Worm (Caenorhabditis elegans) whole organism, L1 larva: ENCODE data around the gene sra-29.

Source experiments
- C16A3.4 ChIP-seq: fragments of 150-350 bp; optimal IDR thresholded peaks from 2 replicates; lab custom pipeline; 2014; ENCODE audit warnings: missing biosample characterization, missing genetic modification characterization
- Y116A8C.19 ChIP-seq: sonication (generic microtip); optimal IDR thresholded peaks from 2 replicates; lab custom pipeline; 2016; ENCODE audit warnings: missing compliant biosample characterization, missing genetic modification characterization, borderline replicate concordance
- aha-1 ChIP-seq: fragments of 150-350 bp; optimal IDR thresholded peaks from 2 replicates; lab custom pipeline; 2014; ENCODE audit warnings: missing biosample characterization, missing genetic modification characterization
- alr-1 ChIP-seq: fragments of 200-800 bp; sonication (Bioruptor generic); optimal IDR thresholded peaks from 2 replicates; lab custom pipeline; 2018; ENCODE audit warnings: borderline replicate concordance, mild to moderate bottlenecking, missing genetic modification characterization, missing compliant biosample characterization
- blmp-1 ChIP-seq: fragments of 150-350 bp; optimal IDR thresholded peaks from 2 replicates; lab custom pipeline; 2014; ENCODE audit warnings: missing biosample characterization, missing genetic modification characterization
- ceh-63 ChIP-seq: fragments of 200-800 bp; sonication (Bioruptor generic); optimal IDR thresholded peaks from 2 replicates; lab custom pipeline; 2018; ENCODE audit warnings: mild to moderate bottlenecking, missing genetic modification characterization, missing compliant biosample characterization
- ceh-82 ChIP-seq, 3 experiments: fragments of 150-350 bp in 1 of 3; sonication (generic microtip) in 2 of 3; optimal IDR thresholded peaks; 2 replicates each; lab custom pipeline; 2014 to 2017; ENCODE audit warnings: missing biosample characterization in 3 of 3, missing genetic modification characterization in 3 of 3
- ceh-88 ChIP-seq: fragments of 200-800 bp; sonication (Bioruptor generic); IDR thresholded peaks from 2 replicates; pipeline ENCODE4 v1.3.6; 2022; ENCODE audit warnings: missing genetic modification characterization, missing compliant biosample characterization
- dpl-1 ChIP-seq, 3 experiments: fragments of 150-350 bp in 2 of 3; sonication (generic microtip) in 1 of 3; optimal IDR thresholded peaks; 2 replicates each; lab custom pipeline; 2014 to 2017; ENCODE audit warnings: missing biosample characterization in 3 of 3, missing genetic modification characterization in 3 of 3, missing genetic modification reagents in 3 of 3
- dsc-1 ChIP-seq: sonication (generic microtip); optimal IDR thresholded peaks from 2 replicates; lab custom pipeline; 2016; ENCODE audit warnings: mild to moderate bottlenecking, missing genetic modification characterization, missing compliant biosample characterization
- efl-1 ChIP-seq, 4 experiments: fragments of 150-350 bp; optimal IDR thresholded peaks in 3 of 4; peaks in 1 of 4; 1 replicate in 1 of 4; 2 replicates in 3 of 4; lab custom pipeline; 2014; ENCODE audit warnings: missing biosample characterization in 2 of 4, missing genetic modification characterization in 2 of 4, missing genetic modification reagents in 2 of 4
- efl-3 ChIP-seq: fragments of 200-800 bp; sonication (Bioruptor generic); optimal IDR thresholded peaks from 2 replicates; lab custom pipeline; 2018; ENCODE audit warnings: mild to moderate bottlenecking, missing genetic modification characterization, missing compliant biosample characterization
- elt-2 ChIP-seq: sonication (generic microtip); optimal IDR thresholded peaks from 2 replicates; lab custom pipeline; 2016; ENCODE audit warnings: missing genetic modification characterization, mild to moderate bottlenecking, inconsistent platforms, missing compliant biosample characterization, missing genetic modification reagents
- elt-3 ChIP-seq, 6 experiments: fragments of 150-350 bp in 1 of 6; sonication (generic microtip); optimal IDR thresholded peaks; 2 replicates each; lab custom pipeline; 2017 to 2018; ENCODE audit warnings: missing biosample characterization in 6 of 6, missing genetic modification characterization in 6 of 6, inconsistent platforms in 1 of 6
- ets-5 ChIP-seq: fragments of 200-800 bp; sonication (Bioruptor generic); IDR thresholded peaks from 2 replicates; pipeline ENCODE4 v1.3.6; 2022; ENCODE audit warnings: missing genetic modification characterization, missing compliant biosample characterization
- fkh-10 ChIP-seq: sonication (generic microtip); optimal IDR thresholded peaks from 2 replicates; lab custom pipeline; 2017; ENCODE audit warnings: missing biosample characterization, missing genetic modification reagents, missing genetic modification characterization
- fkh-4 ChIP-seq: sonication (generic microtip); optimal IDR thresholded peaks from 2 replicates; lab custom pipeline; 2016; ENCODE audit warnings: missing compliant biosample characterization, missing genetic modification characterization, borderline replicate concordance
- fkh-8 ChIP-seq: sonication (generic microtip); optimal IDR thresholded peaks from 2 replicates; lab custom pipeline; 2016; ENCODE audit warnings: mild to moderate bottlenecking, missing genetic modification characterization, missing compliant biosample characterization
- fos-1 ChIP-seq: fragments of 150-350 bp; optimal IDR thresholded peaks from 2 replicates; lab custom pipeline; 2014; ENCODE audit warnings: missing biosample characterization, missing genetic modification characterization
- grh-1 ChIP-seq: fragments of 200-800 bp; sonication (Bioruptor generic); IDR thresholded peaks from 2 replicates; pipeline ENCODE4 v1.3.6; 2022; ENCODE audit warnings: missing genetic modification reagents, missing genetic modification characterization, missing compliant biosample characterization
- hpl-2 ChIP-seq: fragments of 150-350 bp; optimal IDR thresholded peaks from 2 replicates; lab custom pipeline; 2014; ENCODE audit warnings: missing biosample characterization, missing genetic modification reagents, missing genetic modification characterization
- irx-1 ChIP-seq: sonication (generic microtip); optimal IDR thresholded peaks from 2 replicates; lab custom pipeline; 2016; ENCODE audit warnings: missing genetic modification characterization, missing compliant biosample characterization
- isw-1 ChIP-seq: fragments of 200-800 bp; sonication (Bioruptor generic); IDR thresholded peaks from 2 replicates; pipeline ENCODE4 v1.3.6; 2022; ENCODE audit warnings: missing genetic modification characterization, missing compliant biosample characterization
- jun-1 ChIP-seq: fragments of 150-350 bp; optimal IDR thresholded peaks from 2 replicates; lab custom pipeline; 2014; ENCODE audit warnings: missing biosample characterization, missing genetic modification reagents, missing genetic modification characterization
- lin-14 ChIP-seq: fragments of 200-800 bp; sonication (Bioruptor generic); optimal IDR thresholded peaks from 2 replicates; lab custom pipeline; 2018; ENCODE audit warnings: mild to moderate bottlenecking, missing genetic modification characterization, moderate library complexity, missing compliant biosample characterization
- lin-15B ChIP-seq: fragments of 150-350 bp; sonication (generic microtip); optimal IDR thresholded peaks from 3 replicates; lab custom pipeline; 2014; ENCODE audit warnings: missing biosample characterization, missing genetic modification characterization
- lin-35 ChIP-seq, 2 experiments: fragments of 150-350 bp; optimal IDR thresholded peaks; 2 replicates each; lab custom pipeline; 2014; ENCODE audit warnings: missing biosample characterization in 2 of 2, missing genetic modification characterization in 2 of 2, missing genetic modification reagents in 2 of 2
- lin-39 ChIP-seq: fragments of 150-350 bp; optimal IDR thresholded peaks from 2 replicates; lab custom pipeline; 2014; ENCODE audit warnings: missing biosample characterization, missing genetic modification reagents, missing genetic modification characterization
- lsy-2 ChIP-seq, 2 experiments: fragments of 150-350 bp; optimal IDR thresholded peaks; 2 replicates each; lab custom pipeline; 2014; ENCODE audit warnings: missing biosample characterization in 2 of 2, missing genetic modification characterization in 2 of 2
- mdl-1 ChIP-seq, 2 experiments: fragments of 150-350 bp; optimal IDR thresholded peaks; 2 replicates each; lab custom pipeline; 2014 to 2017; ENCODE audit warnings: missing biosample characterization in 2 of 2, missing genetic modification characterization in 2 of 2, inconsistent platforms in 1 of 2
- mep-1 ChIP-seq: fragments of 150-350 bp; optimal IDR thresholded peaks from 2 replicates; lab custom pipeline; 2014; ENCODE audit warnings: missing biosample characterization, missing genetic modification characterization
- nhr-11 ChIP-seq: fragments of 150-350 bp; optimal IDR thresholded peaks from 2 replicates; lab custom pipeline; 2014; ENCODE audit warnings: missing biosample characterization, missing genetic modification characterization
- nhr-20 ChIP-seq: sonication (generic microtip); optimal IDR thresholded peaks from 2 replicates; lab custom pipeline; 2016; ENCODE audit warnings: mild to moderate bottlenecking, missing genetic modification characterization, missing compliant biosample characterization
- nhr-237 ChIP-seq: fragments of 150-350 bp; optimal IDR thresholded peaks from 2 replicates; lab custom pipeline; 2014; ENCODE audit warnings: missing biosample characterization, missing genetic modification characterization
- nhr-47 ChIP-seq: sonication (generic microtip); optimal IDR thresholded peaks from 2 replicates; lab custom pipeline; 2016; ENCODE audit warnings: mild to moderate bottlenecking, missing genetic modification characterization, moderate library complexity, missing compliant biosample characterization
- nhr-71 ChIP-seq: sonication (generic microtip); optimal IDR thresholded peaks from 2 replicates; lab custom pipeline; 2016; ENCODE audit warnings: mild to moderate bottlenecking, missing genetic modification characterization, moderate library complexity, missing compliant biosample characterization
- nhr-84 ChIP-seq: sonication (generic microtip); optimal IDR thresholded peaks from 2 replicates; lab custom pipeline; 2017; ENCODE audit warnings: missing biosample characterization, missing genetic modification characterization
- nhr-85 ChIP-seq: sonication (generic microtip); peaks from one replicate; lab custom pipeline; 2016; ENCODE audit warnings: missing genetic modification characterization, inconsistent platforms, missing compliant biosample characterization
- nhr-90 ChIP-seq: sonication (generic microtip); optimal IDR thresholded peaks from 2 replicates; lab custom pipeline; 2016; ENCODE audit warnings: mild to moderate bottlenecking, missing genetic modification characterization, missing compliant biosample characterization; ENCODE audit not compliant: poor library complexity
- pax-3 ChIP-seq: fragments of 200-800 bp; sonication (Bioruptor generic); optimal IDR thresholded peaks from 2 replicates; lab custom pipeline; 2018; ENCODE audit warnings: mild to moderate bottlenecking, missing genetic modification characterization, moderate library complexity, missing compliant biosample characterization
- pqm-1 ChIP-seq: sonication (generic microtip); optimal IDR thresholded peaks from 3 replicates; lab custom pipeline; 2017; ENCODE audit warnings: missing biosample characterization, missing genetic modification characterization
- rnt-1 ChIP-seq: sonication (generic microtip); optimal IDR thresholded peaks from 2 replicates; lab custom pipeline; 2016; ENCODE audit warnings: mild to moderate bottlenecking, missing genetic modification characterization, moderate library complexity, missing compliant biosample characterization
- snpc-4 ChIP-seq: fragments of 150-350 bp; optimal IDR thresholded peaks from 2 replicates; lab custom pipeline; 2014; ENCODE audit warnings: missing biosample characterization, missing genetic modification characterization
- sptf-1 ChIP-seq: fragments of 150-350 bp; optimal IDR thresholded peaks from 2 replicates; lab custom pipeline; 2014; ENCODE audit warnings: missing biosample characterization, missing genetic modification characterization
- sup-37 ChIP-seq: fragments of 200-800 bp; sonication (Bioruptor generic); optimal IDR thresholded peaks from 2 replicates; lab custom pipeline; 2018; ENCODE audit warnings: mild to moderate bottlenecking, missing genetic modification characterization, missing compliant biosample characterization
- swsn-7 ChIP-seq: sonication (generic microtip); optimal IDR thresholded peaks from 2 replicates; lab custom pipeline; 2016; ENCODE audit warnings: missing genetic modification characterization, missing compliant biosample characterization
- unc-130 ChIP-seq: fragments of 150-350 bp; optimal IDR thresholded peaks from 2 replicates; lab custom pipeline; 2017; ENCODE audit warnings: missing biosample characterization, missing genetic modification characterization, inconsistent platforms
- xbp-1 ChIP-seq: sonication (generic microtip); optimal IDR thresholded peaks from 2 replicates; lab custom pipeline; 2016; ENCODE audit warnings: missing genetic modification characterization, missing compliant biosample characterization
- zag-1 ChIP-seq: fragments of 150-350 bp; optimal IDR thresholded peaks from 2 replicates; lab custom pipeline; 2014; ENCODE audit warnings: missing biosample characterization, missing genetic modification characterization

The sra-29 gene

DNA sequence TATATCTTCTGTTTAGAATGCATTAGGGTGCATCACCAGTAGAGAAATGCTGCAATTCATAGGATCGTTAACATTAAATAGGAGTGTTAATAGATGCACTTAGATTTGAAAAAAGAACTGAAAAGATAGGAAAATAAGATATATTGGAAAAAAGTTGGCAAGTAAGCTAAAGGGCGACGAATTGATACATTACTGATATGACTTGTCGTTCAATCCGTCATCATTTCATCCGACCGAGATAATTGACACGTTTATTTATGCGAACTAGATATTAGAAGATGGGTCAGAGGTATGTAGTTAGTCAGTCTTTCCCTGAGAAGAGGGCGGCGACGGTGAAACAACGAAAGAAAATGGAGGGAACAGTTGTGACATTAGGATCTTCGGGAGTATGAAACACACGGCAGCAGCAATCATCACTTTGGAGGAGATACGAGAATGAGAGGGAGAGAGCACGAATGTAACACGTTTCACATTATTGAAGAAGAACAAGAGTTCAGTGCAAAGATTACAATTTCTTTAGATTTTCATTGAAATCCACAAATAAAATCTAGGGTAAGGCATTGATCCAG, 30.6 kb downstream of the sra-29 start, which contains the start of gene lron-15:
Gene lron-15, minus strand, starts transcription at position 51 of the 569 bp plus-strand sequence.
- TF ChIP-seq jun-1 (tag; lab: Kevin White, UChicago) (no peak), mep-1 (no peak), lin-14 (GFP tag; lab: Kevin White, UChicago) (peak; percentile 19)

DNA sequence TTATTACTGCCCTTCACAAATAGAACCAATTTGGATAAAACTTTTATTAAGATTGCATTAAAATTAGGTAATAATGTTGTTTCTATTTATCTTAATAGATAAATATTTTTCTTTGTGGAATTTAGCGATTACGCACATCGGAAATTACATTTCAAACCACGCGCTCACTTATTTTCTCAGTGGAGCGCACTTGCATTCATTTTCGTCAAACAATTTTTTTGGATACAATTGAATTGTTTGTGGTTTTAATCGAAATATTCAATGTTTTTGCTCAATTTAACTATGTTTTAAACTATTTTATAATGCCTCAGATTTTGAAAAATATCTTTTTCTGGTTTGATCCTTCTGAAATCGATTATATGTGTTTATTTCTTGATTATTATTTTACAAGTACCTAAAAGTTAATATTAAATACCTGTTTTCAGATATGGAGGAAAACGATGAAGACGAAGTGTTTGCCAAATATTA, 39.6 kb downstream of the sra-29 start, which contains the start of gene utp-20:
Gene utp-20, plus strand, starts transcription at position 418 of the 468 bp plus-strand sequence.
- TF ChIP-seq nhr-11 (tag; lab: Kevin White, UChicago) (no peak), grh-1 (GFP tag; lab: Robert Waterston, UW) (no peak), lin-35 (GFP tag; optimal IDR thresholded peaks at IDR 0.05; lab: Kevin White, UChicago) (peak; percentile 90 to 97), irx-1 (tag; lab: Kevin White, UChicago) (no peak), elt-2 (peak; percentile 5), pqm-1 (tag; lab: Kevin White, UChicago) (no peak), isw-1 (no peak; the same call in 1 of the 2 replicates), mdl-1 (tag; optimal IDR thresholded peaks at IDR 0.05; lab: Kevin White, UChicago) (peak in 1 of 2 experiments; percentile 10), ceh-82 (tag; optimal IDR thresholded peaks at IDR 0.05; lab: Kevin White, UChicago) (peak in 2 of 3 experiments; percentile 4 to 43), sptf-1 (no peak), C16A3.4 (peak; percentile 83), alr-1 (tag; lab: Kevin White, UChicago) (no peak), unc-130 (tag; lab: Kevin White, UChicago) (peak; percentile 19), nhr-237 (tag; lab: Kevin White, UChicago) (no peak), ceh-88 (GFP tag; lab: Robert Waterston, UW) (no peak), blmp-1 (tag; lab: Kevin White, UChicago) (peak; percentile 49), efl-1 (optimal IDR thresholded peaks at IDR 0.05; lab: Kevin White, UChicago) (peak; percentile 81 to 92), efl-1 (GFP tag; optimal IDR thresholded peaks at IDR 0.05 in 1 of 2; lab: Kevin White, UChicago) (peak; percentile 92 to 99), elt-3 (tag; optimal IDR thresholded peaks at IDR 0.05; lab: Kevin White, UChicago) (peak in 1 of 6 experiments; percentile 35), hpl-2 (no peak), lin-15B (tag; lab: Kevin White, UChicago) (peak; percentile 22), mep-1 (peak; percentile 62), fkh-10 (GFP tag; lab: Kevin White, UChicago) (peak; percentile 3), nhr-85 (tag; lab: Kevin White, UChicago) (peak; percentile 65), nhr-47 (tag; lab: Kevin White, UChicago) (no peak), ets-5 (no peak), dsc-1 (tag; lab: Kevin White, UChicago) (no peak), nhr-71 (peak; percentile 66), fkh-4 (tag; lab: Kevin White, UChicago) (no peak), efl-3 (GFP tag; lab: Kevin White, UChicago) (no peak), zag-1 (tag; lab: Kevin White, UChicago) (no peak), lsy-2 (tag; optimal IDR thresholded peaks at IDR 0.05; lab: Kevin White, UChicago) (peak; percentile 69 to 82), Y116A8C.19 (no peak), lin-39 (tag; lab: Kevin White, UChicago) (peak; percentile 2), aha-1 (tag; lab: Kevin White, UChicago) (no peak), fkh-8 (tag; lab: Kevin White, UChicago) (peak; percentile 26), nhr-20 (tag; lab: Kevin White, UChicago) (peak; percentile 46), dpl-1 (GFP tag; optimal IDR thresholded peaks at IDR 0.05; lab: Kevin White, UChicago) (peak; percentile 83 to 93 (median 92)), swsn-7 (tag; lab: Kevin White, UChicago) (peak; percentile 50), pax-3 (tag; lab: Kevin White, UChicago) (no peak), nhr-84 (tag; lab: Kevin White, UChicago) (no peak), xbp-1 (tag; lab: Kevin White, UChicago) (peak; percentile 56), ceh-63 (GFP tag; lab: Kevin White, UChicago) (no peak), nhr-90 (tag; lab: Kevin White, UChicago) (peak; percentile 55), fos-1 (no peak), sup-37 (GFP tag; lab: Kevin White, UChicago) (no peak), rnt-1 (tag; lab: Kevin White, UChicago) (peak; percentile 52), snpc-4 (no peak)
